Fruit fly (Drosophila melanogaster) Kc167 (cell line): ENCODE results near the gene CG3349.

Experiments used
- Myc ChIP-seq: fragments of >200 bp; optimal IDR thresholded peaks from 2 replicates; lab custom pipeline; 2017; ENCODE audit warnings: missing external identifiers
- Sin3A ChIP-seq: fragments of >200 bp; optimal IDR thresholded peaks from 2 replicates; lab custom pipeline; 2018; ENCODE audit warnings: missing external identifiers
- h ChIP-seq: fragments of >200 bp; optimal IDR thresholded peaks from 3 replicates; lab custom pipeline; 2018; ENCODE audit warnings: missing external identifiers
- insv ChIP-seq: fragments of >200 bp; optimal IDR thresholded peaks from 3 replicates; lab custom pipeline; 2018; ENCODE audit warnings: missing external identifiers
- psq ChIP-seq: fragments of >200 bp; optimal IDR thresholded peaks from 2 replicates; lab custom pipeline; 2017; ENCODE audit warnings: missing external identifiers
- ttk ChIP-seq: sonication (Bioruptor generic); optimal IDR thresholded peaks from 2 replicates; lab custom pipeline; 2017; ENCODE audit warnings: missing external identifiers

The CG3349 gene

dm6 chr3L:14974513-14974912 lies 4.9 kb upstream of the CG3349 start, which contains the start of gene Ocho:
Gene Ocho (plus strand): TSS chr3L:14974848.
- no peak for TF ChIP-seq ttk
- no peak for TF ChIP-seq h
- TF ChIP-seq Myc (lab: Kevin White, UChicago): no peak
- no peak for TF ChIP-seq Sin3A (lab: Kevin White, UChicago)
- TF ChIP-seq psq (lab: Kevin White, UChicago): no peak
- TF ChIP-seq insv (lab: Kevin White, UChicago): no peak

- TF ChIP-seq psq (lab: Kevin White, UChicago): no peak
- no peak for TF ChIP-seq insv (lab: Kevin White, UChicago)
Observed at dm6 chr3L:14974952-14975351, 4.5 kb upstream of the CG3349 start.

- TF ChIP-seq ttk (no peak), psq (lab: Kevin White, UChicago) (no peak), insv (lab: Kevin White, UChicago) (no peak), Myc (lab: Kevin White, UChicago) (no peak)
Observed at dm6 chr3L:14976026-14976425, 3.4 kb upstream of the CG3349 start.

dm6 chr3L:14977536-14978495 lies 1.6 kb upstream of the CG3349 start:
- TF ChIP-seq insv (lab: Kevin White, UChicago) (no peak), ttk (no peak), Sin3A (lab: Kevin White, UChicago) (no peak), Myc (lab: Kevin White, UChicago) (no peak), psq (lab: Kevin White, UChicago) (no peak), h (no peak)

dm6 chr3L:14978496-14978894 lies 925 bp upstream of the CG3349 start:
- no peak for TF ChIP-seq Myc (lab: Kevin White, UChicago)
- TF ChIP-seq h: no peak
- TF ChIP-seq Sin3A (lab: Kevin White, UChicago): no peak
- TF ChIP-seq ttk: no peak
- TF ChIP-seq psq (lab: Kevin White, UChicago): no peak
- no peak for TF ChIP-seq insv (lab: Kevin White, UChicago)

- TF ChIP-seq h: no peak
- TF ChIP-seq Myc (lab: Kevin White, UChicago): no peak
- no peak for TF ChIP-seq psq (lab: Kevin White, UChicago)
- no peak for TF ChIP-seq ttk
- TF ChIP-seq insv (lab: Kevin White, UChicago): no peak
- no peak for TF ChIP-seq Sin3A (lab: Kevin White, UChicago)
Observed at dm6 chr3L:14980038-14980437, 618 bp downstream of the CG3349 start.

- no peak for TF ChIP-seq Sin3A (lab: Kevin White, UChicago)
- no peak for TF ChIP-seq insv (lab: Kevin White, UChicago)
- no peak for TF ChIP-seq Myc (lab: Kevin White, UChicago)
- TF ChIP-seq ttk: no peak
- TF ChIP-seq psq (lab: Kevin White, UChicago): no peak
- TF ChIP-seq h: no peak
Observed at dm6 chr3L:14982675-14983084, 3.3 kb downstream of the CG3349 start, which contains the start of gene CG5114. Gene CG5114 (plus strand): TSS chr3L:14982835.

- TF ChIP-seq h: no peak
- TF ChIP-seq Myc (lab: Kevin White, UChicago): no peak
- TF ChIP-seq ttk: no peak
- no peak for TF ChIP-seq Sin3A (lab: Kevin White, UChicago)
Observed at dm6 chr3L:14984521-14985150, 5.2 kb downstream of the CG3349 start, which contains the start of gene mnd. Gene mnd (plus strand): TSS chr3L:14985100.

- TF ChIP-seq Sin3A (lab: Kevin White, UChicago) (no peak), Myc (lab: Kevin White, UChicago) (no peak), insv (lab: Kevin White, UChicago) (no peak), h (no peak), psq (lab: Kevin White, UChicago) (no peak)
Observed at dm6 chr3L:14986340-14986916, 7.0 kb downstream of the CG3349 start.

dm6 chr3L:14986984-14987896 lies 7.8 kb downstream of the CG3349 start:
- TF ChIP-seq Myc (lab: Kevin White, UChicago) (no peak), h (no peak), ttk (no peak), psq (lab: Kevin White, UChicago) (no peak), Sin3A (lab: Kevin White, UChicago) (no peak), insv (lab: Kevin White, UChicago) (no peak)

- no peak for TF ChIP-seq ttk
- no peak for TF ChIP-seq Sin3A (lab: Kevin White, UChicago)
- no peak for TF ChIP-seq Myc (lab: Kevin White, UChicago)
- no peak for TF ChIP-seq h
- TF ChIP-seq insv (lab: Kevin White, UChicago): no peak
- no peak for TF ChIP-seq psq (lab: Kevin White, UChicago)
Observed at dm6 chr3L:14988231-14988630, 8.8 kb downstream of the CG3349 start.
